Fruit fly (Drosophila melanogaster): Measurements from ENCODE around the gene TotE.

DNA sequence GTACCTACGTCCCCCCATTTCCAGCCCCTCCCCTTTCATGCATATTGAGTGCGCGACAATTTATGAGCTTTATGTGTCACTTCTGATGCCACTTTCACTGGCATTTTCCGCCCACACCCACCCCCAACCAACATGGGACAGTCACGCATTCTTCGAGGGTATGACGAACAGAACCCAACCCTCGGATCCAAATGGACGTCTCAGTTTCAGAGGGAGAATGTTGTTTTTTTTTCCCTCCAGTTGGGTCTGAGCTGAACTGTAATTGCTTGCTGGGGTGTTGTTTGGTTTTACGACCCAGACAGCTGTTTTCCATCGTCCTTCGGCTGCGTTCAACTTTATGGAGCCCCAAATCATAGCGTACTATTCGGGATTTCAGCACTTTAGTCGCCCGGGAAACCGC, 10.5 kb upstream of the TotE start:
- TF ChIP-seq CG8119 (GFP tag; IDR thresholded peaks at IDR 0.05) = no peak
- no peak for TF ChIP-seq Eip75B (GFP tag; optimal IDR thresholded peaks at IDR 0.05)
- TF ChIP-seq net (GFP tag; optimal IDR thresholded peaks at IDR 0.05) = no peak
- TF ChIP-seq CG3919 (GFP tag; optimal IDR thresholded peaks at IDR 0.05) = no peak
